Worm (Caenorhabditis elegans): ENCODE measurements around the gene K12H6.8.
"Not testable (repeated sequence)": the region's sequence is repeated elsewhere in the genome, so short reads cannot be mapped to it uniquely, and the experiment has no call there.

The K12H6.8 gene

DNA sequence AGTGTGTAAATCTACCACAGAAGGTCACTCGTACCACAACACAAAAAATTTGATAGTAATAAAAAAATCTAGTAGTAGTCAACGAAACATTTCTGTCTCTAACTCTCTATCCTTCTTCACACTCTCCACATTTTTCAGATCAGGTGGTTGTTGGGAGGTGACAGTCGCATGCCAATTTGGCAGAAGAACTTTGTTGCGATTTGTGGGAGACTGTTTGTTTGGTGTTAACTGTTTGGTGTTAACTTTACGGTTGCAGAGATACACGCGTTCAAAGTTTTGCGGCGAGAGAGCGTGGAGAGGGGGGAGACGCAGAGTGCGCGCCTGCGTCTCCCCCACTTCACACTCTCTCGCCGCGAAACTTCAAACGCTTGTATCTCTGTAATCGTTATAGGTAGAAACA lies 22.7 kb upstream of the K12H6.8 start:
- TF ChIP-seq unc-62 (GFP tag; optimal IDR thresholded peaks at IDR 0.05), result no peak

DNA sequence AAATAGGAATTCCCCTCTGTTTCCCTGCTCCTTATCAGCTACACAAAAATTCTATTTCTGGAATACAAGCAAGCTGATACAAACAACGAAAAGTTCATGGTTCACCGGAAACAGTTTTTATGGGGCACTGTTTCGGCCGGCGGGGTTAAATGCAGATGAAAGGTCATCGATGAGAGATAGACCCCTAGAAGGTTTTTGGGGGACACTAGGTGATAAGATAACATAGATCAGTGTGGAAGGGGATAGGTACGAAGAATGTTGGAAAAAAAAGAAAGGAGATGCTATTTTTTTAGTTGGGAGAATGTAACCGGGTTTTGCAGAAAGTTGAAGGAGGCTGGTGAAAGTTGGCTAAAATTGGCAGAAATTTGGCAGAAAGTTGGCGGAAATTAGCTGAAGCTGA lies 22.1 kb upstream of the K12H6.8 start:
- TF ChIP-seq unc-62 (GFP tag; optimal IDR thresholded peaks at IDR 0.05), result no peak

DNA sequence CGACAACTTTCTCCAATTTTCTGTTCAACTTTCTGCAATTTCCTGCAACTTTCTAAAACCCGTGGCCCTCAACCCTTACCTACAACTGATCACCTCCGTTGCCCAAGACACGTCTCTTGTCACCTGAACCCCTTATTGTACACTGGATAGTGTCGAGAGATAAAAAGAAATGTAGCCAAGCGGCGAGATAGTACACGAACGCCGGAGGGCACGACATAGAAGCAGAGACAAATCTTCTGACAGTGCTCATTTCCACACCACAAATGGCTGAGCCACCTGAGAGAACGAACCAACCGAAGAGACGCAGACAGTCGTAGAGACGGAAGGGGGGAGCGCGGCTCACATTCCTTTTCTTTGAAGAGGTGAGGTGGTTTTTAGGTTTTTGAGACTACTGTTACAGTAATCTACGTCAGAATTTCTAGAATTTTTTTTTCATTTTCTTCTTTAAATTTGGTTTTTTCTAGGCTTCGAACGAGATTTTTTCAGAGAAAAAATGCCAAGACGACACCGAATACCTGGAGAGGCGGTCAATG lies 20.0 kb upstream of the K12H6.8 start, which contains the start of gene K12H6.12:
Gene K12H6.12, plus strand, starts transcription at position 483 of the 533 bp plus-strand sequence.
- no peak for TF ChIP-seq unc-62 (GFP tag; optimal IDR thresholded peaks at IDR 0.05)

DNA sequence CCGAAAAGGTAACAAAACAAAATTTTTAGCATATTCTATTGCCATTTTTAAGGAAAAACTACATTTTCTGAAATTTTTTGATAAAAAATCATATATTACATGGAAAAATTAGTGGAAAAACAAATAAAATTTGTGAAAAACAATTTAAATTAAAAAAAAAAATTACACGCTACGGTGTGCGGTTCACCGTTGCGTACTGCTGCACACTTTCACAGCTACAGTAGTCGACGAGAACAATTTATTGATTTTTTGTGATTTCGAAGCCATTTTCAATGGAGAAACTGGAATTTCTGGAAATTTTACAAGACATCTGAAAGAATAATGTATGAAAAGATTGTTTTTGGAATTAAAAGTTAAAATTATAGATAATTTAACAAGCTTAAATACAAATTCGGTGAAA lies 12.7 kb upstream of the K12H6.8 start:
- no peak for TF ChIP-seq unc-62 (GFP tag; optimal IDR thresholded peaks at IDR 0.05)

DNA sequence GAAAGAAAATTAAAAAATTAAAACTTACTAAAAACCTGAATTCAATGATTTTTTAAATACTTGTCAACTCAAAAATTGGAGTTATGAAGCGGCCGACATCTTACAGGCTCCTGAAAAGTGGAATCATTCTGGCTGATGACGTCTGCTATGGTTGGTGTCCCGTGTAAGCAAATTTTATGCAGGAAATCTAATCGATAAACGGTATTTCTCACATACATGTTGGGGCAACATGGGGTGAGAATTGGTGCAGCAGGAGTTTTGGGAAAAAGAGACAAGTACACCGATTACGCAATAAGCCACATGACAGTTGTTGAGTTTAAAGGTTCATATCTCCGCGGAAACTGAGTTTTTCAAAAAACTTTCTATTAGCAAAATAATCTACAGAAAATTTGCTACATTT lies 12.3 kb upstream of the K12H6.8 start, which contains the start of gene K12H6.2:
Gene K12H6.2, minus strand, starts transcription at position 101 of the 400 bp plus-strand sequence.
- TF ChIP-seq unc-62 (GFP tag; optimal IDR thresholded peaks at IDR 0.05), result no peak

DNA sequence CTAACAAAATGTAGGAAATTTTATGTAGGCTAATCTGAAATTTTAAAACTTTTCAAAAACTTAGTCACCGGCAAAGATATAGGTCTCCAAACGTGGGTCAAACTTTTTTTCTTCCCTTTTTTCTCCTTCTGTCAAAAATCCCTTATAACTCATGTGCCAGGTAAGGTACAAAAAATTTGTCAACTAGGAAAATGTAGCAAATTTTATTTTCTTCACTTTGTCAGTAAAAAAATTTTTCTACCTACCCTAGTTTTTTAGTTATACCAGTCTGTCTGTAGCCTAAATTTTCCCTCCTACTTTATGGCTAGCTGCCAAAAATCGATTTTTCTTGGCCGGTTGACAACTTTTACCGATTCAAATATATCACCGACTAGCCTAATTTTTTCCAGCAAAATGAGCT lies 11.0 kb upstream of the K12H6.8 start, which contains the start of gene set-13:
Gene set-13, plus strand, starts transcription at position 301 of the 400 bp plus-strand sequence.
- TF ChIP-seq unc-62 (GFP tag; optimal IDR thresholded peaks at IDR 0.05), result no peak

DNA sequence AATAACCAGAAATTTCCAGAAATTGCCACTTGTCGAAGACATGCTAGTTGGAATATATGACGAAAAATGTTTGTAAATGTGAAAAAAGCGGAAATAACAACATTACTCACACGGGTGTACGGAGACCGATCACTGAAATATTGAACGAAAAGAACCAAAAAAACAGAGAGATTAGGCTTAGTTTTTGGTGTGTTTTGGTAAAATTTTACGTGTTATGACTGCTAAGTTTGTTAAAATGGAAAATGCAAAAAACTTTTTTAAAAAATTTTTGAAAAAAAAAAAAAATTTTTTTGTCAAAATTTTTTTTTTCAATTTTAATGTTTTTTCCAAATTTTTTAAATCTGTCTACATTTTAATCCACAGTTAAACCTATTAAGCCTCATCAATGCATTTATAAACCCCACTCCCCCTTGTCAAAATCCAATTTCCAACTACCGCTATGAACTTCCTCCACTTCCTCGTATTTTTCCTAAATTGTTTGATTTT lies 5.2 kb upstream of the K12H6.8 start, which contains the start of the genes fut-4 and K12H6.10:
Gene fut-4, minus strand, starts transcription at position 101 of the 486 bp plus-strand sequence.
Gene K12H6.10, plus strand, starts transcription at position 436 of the 486 bp plus-strand sequence.
- no peak for TF ChIP-seq unc-62 (GFP tag; optimal IDR thresholded peaks at IDR 0.05)

DNA sequence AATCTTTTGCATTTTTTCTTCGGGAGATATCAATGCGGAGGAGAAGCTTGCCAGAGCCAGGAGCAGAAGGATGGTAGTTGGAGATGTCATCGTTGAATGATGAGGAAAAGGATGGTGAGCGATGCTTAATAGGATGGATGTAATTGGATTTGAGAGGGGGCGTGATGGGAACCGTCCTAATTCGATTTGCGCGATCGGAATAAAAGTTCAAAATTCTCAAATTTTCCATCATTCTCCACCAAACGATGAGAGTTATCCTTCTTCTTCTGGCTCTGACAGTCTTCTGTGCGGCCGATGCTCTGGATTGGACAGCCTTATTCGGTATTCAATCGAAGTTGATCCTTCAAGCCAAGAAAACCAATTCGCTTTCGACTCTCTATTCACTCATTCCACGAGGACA lies 3.5 kb upstream of the K12H6.8 start, which contains the start of the genes K12H6.4 and K12H6.9:
Gene K12H6.4, minus strand, starts transcription at position 101 of the 400 bp plus-strand sequence.
Gene K12H6.9, plus strand, starts transcription at position 236 of the 400 bp plus-strand sequence.
- no peak for TF ChIP-seq unc-62 (GFP tag; optimal IDR thresholded peaks at IDR 0.05)

DNA sequence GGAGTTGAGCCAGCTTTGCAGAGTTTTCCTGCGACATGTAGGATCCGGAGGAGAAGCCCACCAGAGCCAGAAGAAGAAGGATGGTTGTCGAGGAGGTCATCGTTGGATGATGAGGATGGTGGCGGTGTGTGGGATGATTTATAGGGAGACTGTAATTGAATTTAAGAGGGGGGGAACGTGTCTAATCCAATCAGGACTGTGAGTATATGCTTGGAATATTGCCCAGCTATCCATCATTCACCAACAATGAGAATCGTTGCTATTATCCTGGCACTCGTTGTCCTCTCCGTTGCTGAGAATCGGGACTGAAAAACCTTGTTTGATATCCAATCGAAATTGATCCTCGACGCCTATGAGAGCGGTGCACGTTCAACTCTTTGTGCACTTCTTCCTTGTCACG lies 1.6 kb upstream of the K12H6.8 start, which contains the start of gene K12H6.5:
Gene K12H6.5, minus strand, starts transcription at position 101 of the 400 bp plus-strand sequence.
- no peak for TF ChIP-seq unc-62 (GFP tag; optimal IDR thresholded peaks at IDR 0.05)

DNA sequence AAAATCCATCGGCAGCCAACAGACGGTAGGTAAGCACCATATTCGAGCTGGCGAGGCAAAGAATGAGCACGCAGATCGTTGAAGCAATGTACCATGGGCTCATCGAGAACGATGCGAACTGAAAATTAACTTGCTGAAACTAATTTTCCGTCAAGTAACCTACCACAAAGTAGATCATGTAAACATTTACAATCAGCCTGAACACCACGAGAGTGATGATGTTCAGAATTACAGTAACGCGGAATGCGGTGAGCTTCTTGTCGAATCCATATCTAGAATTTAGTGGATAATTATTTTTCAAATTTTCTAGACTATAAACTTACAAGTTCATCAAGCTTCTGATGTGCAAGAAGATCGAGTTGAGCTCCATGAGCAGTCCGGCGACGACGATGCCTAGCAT lies 1.8 kb downstream of the K12H6.8 start:
- no peak for TF ChIP-seq unc-62 (GFP tag; optimal IDR thresholded peaks at IDR 0.05)

DNA sequence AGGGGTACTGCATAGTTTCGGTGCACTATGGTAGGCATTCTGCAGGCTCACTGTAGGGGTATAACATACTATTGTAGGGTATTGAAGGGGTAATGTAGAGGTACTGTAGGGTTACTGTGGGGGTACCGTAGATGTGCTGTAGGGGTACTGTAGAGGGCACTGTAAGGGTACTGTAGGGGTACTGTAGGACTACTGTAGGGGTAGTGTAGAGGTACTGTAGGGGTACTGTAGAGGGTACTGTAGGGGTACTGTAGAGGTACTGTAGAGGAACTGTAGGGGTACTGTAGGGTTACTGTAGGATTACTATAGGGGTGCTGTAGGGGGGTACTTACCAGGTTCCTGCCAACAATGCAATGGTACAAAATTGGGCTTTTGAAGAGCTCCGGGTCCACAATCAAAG lies 2.4 kb downstream of the K12H6.8 start:
- no peak for TF ChIP-seq unc-62 (GFP tag; optimal IDR thresholded peaks at IDR 0.05)

DNA sequence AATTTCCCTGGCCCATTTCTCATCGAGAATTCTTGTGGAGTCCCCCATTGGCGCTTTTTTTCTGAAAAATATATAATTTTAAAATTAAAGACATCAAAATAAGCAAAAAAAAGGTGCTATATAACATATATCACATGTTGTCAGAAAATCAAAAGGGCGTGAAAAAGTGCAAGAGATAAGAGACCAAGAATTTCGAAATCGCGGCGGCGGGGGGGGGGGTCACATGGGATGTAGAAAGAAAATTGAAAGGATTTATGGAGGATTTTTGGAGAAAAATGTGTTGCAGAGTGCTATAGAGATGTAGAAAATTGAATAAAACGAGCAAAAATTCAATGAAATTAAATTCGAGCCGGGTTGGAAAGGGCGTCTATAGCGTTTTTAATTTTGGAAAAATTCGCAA lies 3.5 kb downstream of the K12H6.8 start, which contains the start of gene K12H6.6:
Gene K12H6.6, minus strand, starts transcription at position 61 of the 400 bp plus-strand sequence.
- no peak for TF ChIP-seq unc-62 (GFP tag; optimal IDR thresholded peaks at IDR 0.05)

DNA sequence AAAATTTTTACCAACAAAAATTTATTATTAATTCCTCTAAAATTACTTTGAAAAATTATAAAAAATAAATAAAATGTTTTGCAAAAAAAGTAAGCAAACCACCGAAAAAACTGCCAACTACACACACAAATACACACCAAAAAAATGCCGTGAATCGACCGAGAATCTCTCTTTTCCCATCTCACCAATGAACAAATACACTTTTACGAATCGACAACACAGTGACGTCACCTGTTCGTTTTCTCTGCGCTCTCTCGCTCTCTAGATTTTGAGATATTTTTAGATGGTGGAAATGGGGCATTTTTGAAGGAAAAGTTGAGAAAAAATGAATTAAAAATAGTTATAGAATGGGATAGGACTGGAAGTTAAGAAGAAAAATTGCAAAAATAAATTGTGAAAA lies 4.4 kb downstream of the K12H6.8 start:
- no peak for TF ChIP-seq unc-62 (GFP tag; optimal IDR thresholded peaks at IDR 0.05)

DNA sequence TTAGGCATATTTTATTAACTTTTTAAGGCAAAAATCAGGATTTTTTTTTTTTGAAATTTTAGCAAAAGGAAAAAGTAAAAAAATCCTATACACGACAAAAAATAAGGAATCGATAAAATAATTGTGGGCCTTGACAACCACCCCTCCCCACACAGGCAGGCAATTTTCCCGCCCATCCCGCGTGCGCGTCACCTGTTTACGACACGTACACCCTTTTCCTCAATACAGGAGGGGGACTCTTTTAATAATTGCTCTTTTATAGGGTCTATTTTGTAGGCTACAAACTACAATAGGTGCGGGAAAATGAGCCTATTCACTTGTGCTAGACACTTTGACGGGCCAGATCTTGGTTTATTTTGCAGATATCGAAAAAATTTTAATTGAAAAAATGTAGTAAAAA lies 4.8 kb downstream of the K12H6.8 start:
- no peak for TF ChIP-seq unc-62 (GFP tag; optimal IDR thresholded peaks at IDR 0.05)

DNA sequence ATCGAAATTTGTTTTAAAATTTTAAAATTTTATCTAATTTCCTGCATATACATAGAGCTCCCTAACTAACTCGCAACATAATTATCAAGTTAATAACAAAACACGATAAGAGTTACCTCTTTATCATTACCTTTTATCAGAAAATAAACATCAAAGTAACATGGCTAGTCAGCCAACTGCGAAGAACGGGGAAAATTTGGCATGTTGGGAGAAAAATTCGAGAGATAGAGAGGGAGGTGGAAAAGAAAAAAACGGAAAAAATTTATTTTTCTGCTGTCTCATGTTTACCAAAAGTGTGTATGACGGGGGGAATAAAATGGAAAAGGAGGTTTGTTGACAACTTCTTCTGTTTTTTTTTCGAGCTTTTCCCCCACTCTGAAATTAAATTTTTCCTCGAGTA lies 6.4 kb downstream of the K12H6.8 start:
- TF ChIP-seq unc-62 (GFP tag; optimal IDR thresholded peaks at IDR 0.05), result no peak

DNA sequence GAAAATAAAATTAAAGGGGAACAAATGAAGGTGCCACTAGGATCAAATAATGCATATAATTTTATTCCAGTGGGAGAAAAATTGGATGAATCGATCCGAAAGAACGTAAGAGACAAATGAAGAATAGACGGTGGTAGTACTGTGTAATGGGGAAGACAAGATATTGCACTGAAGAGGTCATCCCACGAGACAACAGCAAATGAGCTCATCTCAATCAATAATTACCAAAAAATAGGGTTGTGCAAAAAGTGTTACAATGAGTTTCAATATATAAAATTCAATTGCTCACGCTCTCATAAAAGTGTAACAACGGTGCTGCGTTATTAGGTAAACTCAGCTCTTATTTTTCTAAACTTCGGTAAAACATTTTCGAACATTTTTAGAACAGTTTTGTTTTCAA lies 9.2 kb downstream of the K12H6.8 start, which contains the start of gene K12H6.7:
Gene K12H6.7, minus strand, starts transcription at position 101 of the 400 bp plus-strand sequence.
- TF ChIP-seq unc-62 (GFP tag; optimal IDR thresholded peaks at IDR 0.05), result no peak

DNA sequence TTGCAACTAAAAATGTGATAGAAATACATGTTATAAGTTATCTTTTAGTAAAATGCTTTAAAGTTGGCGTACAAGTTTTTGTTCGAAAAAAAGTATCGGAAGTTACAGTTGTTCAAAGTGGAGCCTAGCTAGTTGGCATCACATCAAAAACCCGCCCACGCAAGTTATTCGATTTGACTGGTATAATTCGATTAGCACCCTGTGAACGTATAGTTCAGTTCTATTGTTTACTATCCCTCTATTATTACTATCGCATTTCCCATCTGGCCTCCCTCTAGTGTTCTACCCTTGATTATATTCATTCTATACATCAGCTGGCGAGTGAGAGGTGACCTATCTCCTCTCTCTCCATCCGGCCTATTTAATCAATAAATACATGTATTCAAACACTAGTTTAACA lies 11.3 kb downstream of the K12H6.8 start, which contains the start of gene Y110A2AL.4:
Gene Y110A2AL.4, plus strand, starts transcription at position 301 of the 400 bp plus-strand sequence.
- TF ChIP-seq unc-62 (GFP tag; optimal IDR thresholded peaks at IDR 0.05), result not testable (repeated sequence)

All from whole organism, dauer.